Worm (Caenorhabditis elegans) whole organism, L4 larva: ENCODE results near the gene pgp-1.

Source experiments
- D1046.2 ChIP-seq: fragments of 200-800 bp; sonication (Bioruptor generic); IDR thresholded peaks from 2 replicates; pipeline ENCODE4 v1.3.6; 2022; ENCODE audit warnings: missing genetic modification characterization, missing compliant biosample characterization
- F10B5.3 ChIP-seq: sonication (generic microtip); optimal IDR thresholded peaks from 2 replicates; lab custom pipeline; 2016; ENCODE audit warnings: mild to moderate bottlenecking, missing genetic modification characterization, missing compliant biosample characterization
- F49E8.2 ChIP-seq: sonication (generic microtip); optimal IDR thresholded peaks from 2 replicates; lab custom pipeline; 2016; ENCODE audit warnings: missing compliant biosample characterization, mild to moderate bottlenecking, missing genetic modification characterization, borderline replicate concordance
- T20F7.1 ChIP-seq: fragments of 200-800 bp; sonication (Bioruptor generic); optimal IDR thresholded peaks from 2 replicates; lab custom pipeline; 2018; ENCODE audit warnings: mild to moderate bottlenecking, missing genetic modification characterization, missing compliant biosample characterization
- T26A8.4 ChIP-seq: fragments of 200-800 bp; sonication (Bioruptor generic); IDR thresholded peaks from 2 replicates; pipeline ENCODE4 v1.3.6; 2022; ENCODE audit warnings: missing genetic modification characterization, missing compliant biosample characterization
- Y105C5A.15 ChIP-seq: fragments of 200-800 bp; sonication (Bioruptor generic); IDR thresholded peaks from 2 replicates; pipeline ENCODE4 v1.3.6; 2022; ENCODE audit warnings: missing genetic modification characterization, missing compliant biosample characterization
- Y5F2A.4 ChIP-seq: fragments of 200-800 bp; sonication (Bioruptor generic); optimal IDR thresholded peaks from 2 replicates; lab custom pipeline; 2018; ENCODE audit warnings: mild to moderate bottlenecking, missing genetic modification characterization, missing compliant biosample characterization
- Y75B8A.6 ChIP-seq: fragments of 200-800 bp; sonication (Bioruptor generic); IDR thresholded peaks from 2 replicates; pipeline ENCODE4 v1.3.6; 2022; ENCODE audit warnings: missing genetic modification reagents, missing genetic modification characterization, missing compliant biosample characterization
- ZK337.2 ChIP-seq: fragments of 200-800 bp; sonication (Bioruptor generic); IDR thresholded peaks from 2 replicates; pipeline ENCODE4 v1.3.6; 2022; ENCODE audit warnings: missing genetic modification reagents, missing genetic modification characterization, missing compliant biosample characterization
- aha-1 ChIP-seq: fragments of 150-350 bp; peaks from one replicate; lab custom pipeline; 2014; ENCODE audit warnings: missing biosample characterization, missing genetic modification characterization
- aly-2 ChIP-seq: sonication (generic microtip); optimal IDR thresholded peaks from 2 replicates; lab custom pipeline; 2018; ENCODE audit warnings: missing biosample characterization, missing genetic modification characterization
- attf-4 ChIP-seq: sonication (generic microtip); optimal IDR thresholded peaks from 3 replicates; lab custom pipeline; 2017; ENCODE audit warnings: missing biosample characterization, missing genetic modification characterization
- ceh-20 ChIP-seq: fragments of 200-800 bp; sonication (Bioruptor generic); IDR thresholded peaks from 2 replicates; pipeline ENCODE4 v1.3.6; 2022; ENCODE audit warnings: missing genetic modification reagents, missing genetic modification characterization, missing compliant biosample characterization
- ceh-32 ChIP-seq: sonication (generic microtip); optimal IDR thresholded peaks from 2 replicates; lab custom pipeline; 2016; ENCODE audit warnings: mild to moderate bottlenecking, missing genetic modification characterization, missing compliant biosample characterization; ENCODE audit not compliant: poor library complexity
- ceh-82 ChIP-seq: sonication (generic microtip); optimal IDR thresholded peaks from 2 replicates; lab custom pipeline; 2017; ENCODE audit warnings: missing biosample characterization, missing genetic modification characterization
- ces-1 ChIP-seq: fragments of 150-350 bp; sonication (generic microtip); optimal IDR thresholded peaks from 4 replicates; lab custom pipeline; 2014; ENCODE audit warnings: missing biosample characterization, missing genetic modification reagents, missing genetic modification characterization
- ctbp-1 ChIP-seq: fragments of 200-800 bp; sonication (Bioruptor generic); IDR thresholded peaks from 2 replicates; pipeline ENCODE4 v1.3.6; 2022; ENCODE audit warnings: missing genetic modification reagents, missing genetic modification characterization, missing compliant biosample characterization
- daf-12 ChIP-seq: fragments of 150-350 bp; optimal IDR thresholded peaks from 2 replicates; lab custom pipeline; 2014; ENCODE audit warnings: missing biosample characterization, missing genetic modification reagents, missing genetic modification characterization
- dmd-6 ChIP-seq: fragments of 200-800 bp; sonication (Bioruptor generic); IDR thresholded peaks from 2 replicates; pipeline ENCODE4 v1.3.6; 2022; ENCODE audit warnings: missing genetic modification reagents, missing genetic modification characterization, missing compliant biosample characterization
- dmd-8 ChIP-seq: fragments of 200-800 bp; sonication (Bioruptor generic); IDR thresholded peaks from 2 replicates; pipeline ENCODE4 v1.3.6; 2022; ENCODE audit warnings: missing genetic modification characterization, missing compliant biosample characterization
- dmd-9 ChIP-seq: fragments of 200-800 bp; sonication (Bioruptor generic); IDR thresholded peaks from 2 replicates; pipeline ENCODE4 v1.3.6; 2022; ENCODE audit warnings: missing genetic modification reagents, missing genetic modification characterization, missing compliant biosample characterization
- egl-43 ChIP-seq: fragments of 200-800 bp; sonication (Bioruptor generic); IDR thresholded peaks from 2 replicates; pipeline ENCODE4 v1.3.6; 2022; ENCODE audit warnings: missing genetic modification reagents, missing genetic modification characterization, missing compliant biosample characterization
- fkh-10 ChIP-seq: fragments of 150-350 bp; optimal IDR thresholded peaks from 2 replicates; lab custom pipeline; 2014; ENCODE audit warnings: missing biosample characterization, missing genetic modification reagents, missing genetic modification characterization
- hmg-1.1 ChIP-seq: fragments of 200-800 bp; sonication (Bioruptor generic); IDR thresholded peaks from 2 replicates; pipeline ENCODE4 v1.3.6; 2022; ENCODE audit warnings: missing genetic modification reagents, missing genetic modification characterization, missing compliant biosample characterization
- lim-7 ChIP-seq: fragments of 200-800 bp; sonication (Bioruptor generic); IDR thresholded peaks from 2 replicates; pipeline ENCODE4 v1.3.6; 2022; ENCODE audit warnings: missing genetic modification characterization, missing compliant biosample characterization
- lin-15B ChIP-seq: fragments of 150-350 bp; sonication (generic microtip); optimal IDR thresholded peaks from 3 replicates; lab custom pipeline; 2014; ENCODE audit warnings: missing biosample characterization, missing genetic modification characterization
- madf-5 ChIP-seq, 2 experiments: fragments of 200-800 bp; sonication (Bioruptor generic); IDR thresholded peaks; 2 replicates each; pipeline ENCODE4 v1.3.6; 2022; ENCODE audit warnings: missing compliant biosample characterization in 2 of 2, missing genetic modification characterization in 2 of 2
- mdl-1 ChIP-seq, 2 experiments: fragments of 150-350 bp in 1 of 2; sonication (generic microtip) in 1 of 2; optimal IDR thresholded peaks; 2 replicates each; lab custom pipeline; 2014 to 2017; ENCODE audit warnings: missing biosample characterization in 2 of 2, missing genetic modification characterization in 2 of 2
- mep-1 ChIP-seq: fragments of 150-350 bp; sonication (generic microtip); optimal IDR thresholded peaks from 3 replicates; lab custom pipeline; 2014; ENCODE audit warnings: missing biosample characterization, missing genetic modification characterization
- mes-2 ChIP-seq: sonication (generic microtip); optimal IDR thresholded peaks from 2 replicates; lab custom pipeline; 2016; ENCODE audit warnings: missing genotype, mild to moderate bottlenecking, missing genetic modification characterization, missing compliant biosample characterization; ENCODE audit not compliant: poor library complexity, severe bottlenecking
- mxl-2 ChIP-seq: fragments of 200-800 bp; sonication (Bioruptor generic); conservative IDR thresholded peaks from 2 replicates; pipeline ENCODE4 v1.3.6; 2022; ENCODE audit warnings: missing genetic modification reagents, missing genetic modification characterization, missing compliant biosample characterization
- mxl-3 ChIP-seq: fragments of 200-800 bp; sonication (Bioruptor generic); optimal IDR thresholded peaks from 2 replicates; lab custom pipeline; 2018; ENCODE audit warnings: mild to moderate bottlenecking, missing genetic modification characterization, missing compliant biosample characterization
- nhr-10 ChIP-seq: fragments of 150-350 bp; optimal IDR thresholded peaks from 2 replicates; lab custom pipeline; 2014; ENCODE audit warnings: missing biosample characterization, missing genetic modification characterization
- nhr-102 ChIP-seq: sonication (generic microtip); optimal IDR thresholded peaks from 2 replicates; lab custom pipeline; 2016; ENCODE audit warnings: mild to moderate bottlenecking, missing genetic modification characterization, moderate library complexity, missing compliant biosample characterization
- nhr-11 ChIP-seq: fragments of 150-350 bp; optimal IDR thresholded peaks from 2 replicates; lab custom pipeline; 2014; ENCODE audit warnings: missing biosample characterization, missing genetic modification characterization
- nhr-25 ChIP-seq: sonication (generic microtip); optimal IDR thresholded peaks from 2 replicates; lab custom pipeline; 2017; ENCODE audit warnings: missing genetic modification characterization, mild to moderate bottlenecking, missing compliant biosample characterization, antibody characterized with exemption, moderate library complexity, borderline replicate concordance; ENCODE audit not compliant: insufficient read depth
- nhr-28 ChIP-seq: fragments of 150-350 bp; optimal IDR thresholded peaks from 2 replicates; lab custom pipeline; 2014; ENCODE audit warnings: missing biosample characterization, missing genetic modification characterization
- nhr-41 ChIP-seq: fragments of 200-800 bp; sonication (Bioruptor generic); IDR thresholded peaks from 2 replicates; pipeline ENCODE4 v1.3.6; 2022; ENCODE audit warnings: missing genetic modification reagents, missing genetic modification characterization, missing compliant biosample characterization
- nhr-42 ChIP-seq: fragments of 200-800 bp; sonication (Bioruptor generic); IDR thresholded peaks from 2 replicates; pipeline ENCODE4 v1.3.6; 2022; ENCODE audit warnings: missing genetic modification characterization, missing compliant biosample characterization
- nhr-6 ChIP-seq: fragments of 150-350 bp; optimal IDR thresholded peaks from 2 replicates; lab custom pipeline; 2014; ENCODE audit warnings: missing biosample characterization, missing genetic modification characterization
- pqm-1 ChIP-seq: sonication (generic microtip); optimal IDR thresholded peaks from 2 replicates; lab custom pipeline; 2017; ENCODE audit warnings: missing biosample characterization, missing genetic modification characterization
- rbr-2 ChIP-seq: sonication (generic microtip); optimal IDR thresholded peaks from 2 replicates; lab custom pipeline; 2016; ENCODE audit warnings: missing genotype, missing genetic modification characterization, missing compliant biosample characterization
- sdz-12 ChIP-seq: fragments of 200-800 bp; sonication (Bioruptor generic); optimal IDR thresholded peaks from 2 replicates; lab custom pipeline; 2018; ENCODE audit warnings: mild to moderate bottlenecking, missing genetic modification characterization, missing compliant biosample characterization
- set-16 ChIP-seq: fragments of 200-800 bp; sonication (Bioruptor generic); IDR thresholded peaks from 2 replicates; pipeline ENCODE4 v1.3.6; 2022; ENCODE audit warnings: missing genetic modification reagents, missing genetic modification characterization, missing compliant biosample characterization
- spr-1 ChIP-seq: sonication (generic microtip); optimal IDR thresholded peaks from 2 replicates; lab custom pipeline; 2016; ENCODE audit warnings: mild to moderate bottlenecking, missing genetic modification characterization, missing compliant biosample characterization
- tag-97 ChIP-seq: fragments of 200-800 bp; sonication (Bioruptor generic); IDR thresholded peaks from 2 replicates; pipeline ENCODE4 v1.3.6; 2022; ENCODE audit warnings: missing genetic modification characterization, missing compliant biosample characterization
- tra-1 ChIP-seq: fragments of 200-800 bp; sonication (Bioruptor generic); IDR thresholded peaks from 2 replicates; pipeline ENCODE4 v1.3.6; 2022; ENCODE audit warnings: missing genetic modification reagents, missing genetic modification characterization, missing compliant biosample characterization
- unc-39 ChIP-seq: sonication (generic microtip); optimal IDR thresholded peaks from 2 replicates; lab custom pipeline; 2017; ENCODE audit warnings: missing biosample characterization, missing genetic modification characterization
- zfp-2 ChIP-seq: sonication (generic microtip); optimal IDR thresholded peaks from 2 replicates; lab custom pipeline; 2016; ENCODE audit warnings: mild to moderate bottlenecking, missing genetic modification characterization, missing compliant biosample characterization
- zip-2 ChIP-seq: fragments of 150-350 bp; optimal IDR thresholded peaks from 2 replicates; lab custom pipeline; 2014; ENCODE audit warnings: missing biosample characterization, missing genetic modification characterization
- ztf-11 ChIP-seq: fragments of 150-350 bp; optimal IDR thresholded peaks from 2 replicates; lab custom pipeline; 2014; ENCODE audit warnings: missing biosample characterization, missing genetic modification characterization
- ztf-7 ChIP-seq: fragments of 150-350 bp; optimal IDR thresholded peaks from 2 replicates; lab custom pipeline; 2014; ENCODE audit warnings: missing biosample characterization, missing genetic modification characterization

pgp-1 gene

ce11 chrIV:12594574-12594973, 4.4 kb downstream of the pgp-1 start (continued):
- TF ChIP-seq nhr-102: peak; percentile 81
- peak; percentile 83 for TF ChIP-seq rbr-2 (tag; lab: Kevin White, UChicago)
- TF ChIP-seq fkh-10: peak; percentile 26
- TF ChIP-seq nhr-25 (tag; lab: Kevin White, UChicago): no peak
- TF ChIP-seq mep-1: peak; percentile 75
- peak; percentile 89 for TF ChIP-seq lim-7
- peak; percentile 97 for TF ChIP-seq hmg-1.1 (GFP tag; lab: Robert Waterston, UW)
- TF ChIP-seq F49E8.2 (tag; lab: Kevin White, UChicago): peak; percentile 48
- no peak for TF ChIP-seq Y75B8A.6 (GFP tag; lab: Robert Waterston, UW)
- TF ChIP-seq zfp-2 (tag; lab: Kevin White, UChicago): peak; percentile 44
- TF ChIP-seq nhr-10 (tag; lab: Kevin White, UChicago): no peak
- TF ChIP-seq dmd-9 (GFP tag; lab: Robert Waterston, UW): peak; percentile 84
- TF ChIP-seq lin-15B: no peak
- TF ChIP-seq T20F7.1: peak; percentile 60
- no peak for TF ChIP-seq daf-12 (tag; lab: Kevin White, UChicago)
- TF ChIP-seq sdz-12: peak; percentile 53
- no peak for TF ChIP-seq nhr-6
- TF ChIP-seq ceh-82 (tag; lab: Kevin White, UChicago): no peak
- peak; percentile 86 for TF ChIP-seq dmd-8 (GFP tag; lab: Robert Waterston, UW)
- TF ChIP-seq egl-43 (GFP tag; lab: Robert Waterston, UW): peak; percentile 97
- peak; percentile 34 for TF ChIP-seq nhr-28 (tag; lab: Kevin White, UChicago)
- peak; percentile 28 for TF ChIP-seq Y5F2A.4
- TF ChIP-seq ztf-11 (tag; lab: Kevin White, UChicago): no peak
- TF ChIP-seq pqm-1 (tag; lab: Kevin White, UChicago): no peak
- no peak for TF ChIP-seq unc-39
- peak; percentile 22 for TF ChIP-seq nhr-11 (tag; lab: Kevin White, UChicago)
- peak; percentile 54 to 72; a peak in 3 of 4 replicates for TF ChIP-seq madf-5 (GFP tag; IDR thresholded peaks at IDR 0.05; lab: Robert Waterston, UW)
- peak; percentile 79 for TF ChIP-seq dmd-6 (GFP tag; lab: Robert Waterston, UW)
- peak; percentile 46 for TF ChIP-seq mxl-3
- TF ChIP-seq aha-1 (tag; lab: Kevin White, UChicago): peak; percentile 99
- peak; percentile 65 for TF ChIP-seq ctbp-1 (GFP tag; lab: Robert Waterston, UW)
- peak; percentile 37; the same call in 1 of the 2 replicates for TF ChIP-seq ZK337.2 (GFP tag; lab: Robert Waterston, UW)
- TF ChIP-seq spr-1 (tag; lab: Kevin White, UChicago): peak; percentile 66
- peak; percentile 78 for TF ChIP-seq ceh-20 (GFP tag; lab: Robert Waterston, UW)
- peak; percentile 51; the same call in 1 of the 2 replicates for TF ChIP-seq tra-1
- TF ChIP-seq aly-2 (tag; lab: Kevin White, UChicago): no peak
- no peak for TF ChIP-seq zip-2 (tag; lab: Kevin White, UChicago)
- no peak for TF ChIP-seq ces-1
- TF ChIP-seq Y105C5A.15: peak; percentile 84; the same call in 1 of the 2 replicates
- peak in 1 of 2 experiments; percentile 80 for TF ChIP-seq mdl-1 (tag; optimal IDR thresholded peaks at IDR 0.05; lab: Kevin White, UChicago)
- TF ChIP-seq set-16 (GFP tag; lab: Robert Waterston, UW): peak; percentile 61
- peak; percentile 85 for TF ChIP-seq mes-2
- peak; percentile 79 for TF ChIP-seq T26A8.4
- TF ChIP-seq mxl-2 (GFP tag; lab: Robert Waterston, UW): peak; percentile 62
- TF ChIP-seq nhr-42 (GFP tag; lab: Robert Waterston, UW): peak; percentile 65; the same call in 1 of the 2 replicates
- TF ChIP-seq attf-4: no peak
- TF ChIP-seq ztf-7 (tag; lab: Kevin White, UChicago): peak; percentile 10
- no peak for TF ChIP-seq nhr-41
- peak; percentile 90 for TF ChIP-seq D1046.2 (GFP tag; lab: Robert Waterston, UW)
- peak; percentile 35 for TF ChIP-seq F10B5.3 (tag; lab: Kevin White, UChicago)
- no peak for TF ChIP-seq tag-97 (GFP tag; lab: Robert Waterston, UW)
- TF ChIP-seq ceh-32: peak; percentile 42
